Worm (Caenorhabditis elegans): Measurements from ENCODE around the gene C45B2.1.

DNA sequence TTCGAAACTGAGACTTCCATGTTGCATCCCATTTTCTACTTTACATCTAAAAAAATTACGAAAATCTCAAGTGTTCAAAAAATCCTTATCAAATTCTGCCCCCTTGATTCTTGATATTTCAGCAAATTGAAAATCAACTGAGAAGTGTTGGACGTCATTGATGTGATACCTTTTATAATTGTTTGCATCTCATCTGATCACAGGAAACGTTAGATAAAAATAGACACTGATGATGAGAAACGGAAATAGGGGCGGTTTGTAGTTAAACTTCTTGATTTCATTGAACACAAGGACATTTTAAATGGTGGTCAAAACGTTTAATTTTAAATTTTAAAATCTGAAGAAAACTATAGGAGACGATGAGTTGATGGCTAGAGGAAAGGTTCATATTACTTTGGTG lies 42.8 kb downstream of the C45B2.1 start:
- TF ChIP-seq unc-39 (tag; optimal IDR thresholded peaks at IDR 0.05) = no peak
- no peak for TF ChIP-seq nhr-21 (tag; optimal IDR thresholded peaks at IDR 0.05)
- TF ChIP-seq snpc-4 (tag; optimal IDR thresholded peaks at IDR 0.05) = no peak
- no peak for TF ChIP-seq skn-1 (tag; optimal IDR thresholded peaks at IDR 0.05)
- TF ChIP-seq lin-11 (tag; optimal IDR thresholded peaks at IDR 0.05) = no peak
- no peak for TF ChIP-seq ztf-11 (tag; optimal IDR thresholded peaks at IDR 0.05)
- TF ChIP-seq nhr-237 (tag; optimal IDR thresholded peaks at IDR 0.05) = no peak
- TF ChIP-seq nhr-25 (tag; optimal IDR thresholded peaks at IDR 0.05) = no peak
- TF ChIP-seq ceh-82 (tag; optimal IDR thresholded peaks at IDR 0.05) = no peak
- no peak for TF ChIP-seq unc-62 (GFP tag; optimal IDR thresholded peaks at IDR 0.05)
- TF ChIP-seq nhr-12 (tag; optimal IDR thresholded peaks at IDR 0.05) = no peak
- TF ChIP-seq lin-13 (GFP tag; optimal IDR thresholded peaks at IDR 0.05) = no peak
- TF ChIP-seq lsy-2 (tag; optimal IDR thresholded peaks at IDR 0.05) = no peak
